Fruit fly (Drosophila melanogaster): Measurements from ENCODE around the gene Lcp65Ac.

Lcp65Ac gene

DNA sequence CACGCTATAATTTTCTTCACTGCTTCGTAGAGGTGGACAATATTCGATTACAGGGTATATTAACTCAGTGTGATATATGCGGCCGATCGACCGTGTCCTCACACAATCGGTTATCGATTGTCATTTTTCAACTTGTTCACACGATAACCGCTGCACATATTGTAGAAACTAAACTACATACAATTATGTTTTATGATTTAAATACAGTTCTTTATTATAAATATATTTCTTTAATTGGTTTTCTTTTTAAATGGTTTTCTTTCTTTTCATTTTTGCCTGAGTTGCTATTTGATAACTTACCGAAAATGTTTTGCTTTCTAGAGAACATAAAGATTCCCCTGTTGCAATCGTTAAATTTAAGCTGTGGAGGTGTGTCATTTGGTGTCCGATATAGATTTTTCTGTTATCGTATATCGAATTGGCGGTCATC lies 29.2 kb downstream of the Lcp65Ac start, which contains the start of the genes fmt and CG7376:
TSS of gene fmt (minus strand) at position 55 of the 430 bp plus-strand sequence.
TSS of gene CG7376 (plus strand) at position 423 of the 430 bp plus-strand sequence.
- no peak for TF ChIP-seq N (GFP tag; optimal IDR thresholded peaks at IDR 0.05)
- TF ChIP-seq OdsH (GFP tag; optimal IDR thresholded peaks at IDR 0.05): peak; percentile 37
- TF ChIP-seq sv (GFP tag; optimal IDR thresholded peaks at IDR 0.05): peak; percentile 6

DNA sequence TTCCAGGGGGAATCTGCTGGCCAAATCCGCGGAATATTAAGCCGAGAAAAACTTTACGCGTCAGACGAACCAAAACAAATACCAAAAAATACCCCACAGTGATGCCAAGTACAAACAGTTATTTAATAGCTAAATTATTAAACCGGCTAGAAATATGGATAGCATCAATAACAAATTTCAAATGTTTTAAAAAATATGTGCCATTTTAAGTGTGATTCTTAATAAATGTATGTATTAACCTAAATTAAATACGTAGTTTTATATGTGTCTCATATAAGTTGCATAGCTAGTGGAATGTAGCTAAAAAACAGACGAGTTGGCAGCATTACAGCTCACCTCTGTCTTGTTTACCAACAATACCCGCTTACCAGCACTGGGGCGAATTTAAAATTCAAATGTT lies 37.2 kb downstream of the Lcp65Ac start, which contains the start of gene CG10274:
TSS of gene CG10274 (minus strand) at position 54 of the 400 bp plus-strand sequence.
- TF ChIP-seq foxo (GFP tag; optimal IDR thresholded peaks at IDR 0.05): peak in 1 of 2 experiments; percentile 80
- no peak for TF ChIP-seq pan (optimal IDR thresholded peaks at IDR 0.05)
- no peak for TF ChIP-seq Abd-B (GFP tag; optimal IDR thresholded peaks at IDR 0.05)
- TF ChIP-seq sv (GFP tag; optimal IDR thresholded peaks at IDR 0.05): peak; percentile 70
- TF ChIP-seq Rel (GFP tag; optimal IDR thresholded peaks at IDR 0.05): no peak
- no peak for TF ChIP-seq Rel (tag; optimal IDR thresholded peaks at IDR 0.05)
- peak; percentile 43 for TF ChIP-seq GATAd (GFP tag; optimal IDR thresholded peaks at IDR 0.05)
- no peak for TF ChIP-seq sage (GFP tag; optimal IDR thresholded peaks at IDR 0.05)
- TF ChIP-seq CG32264 (GFP tag; optimal IDR thresholded peaks at IDR 0.05): no peak
- no peak for TF ChIP-seq jim (GFP tag; optimal IDR thresholded peaks at IDR 0.05)
- no peak for TF ChIP-seq fru (GFP tag; optimal IDR thresholded peaks at IDR 0.05)
- peak; percentile 86 for TF ChIP-seq HLH106 (tag; optimal IDR thresholded peaks at IDR 0.05)
- TF ChIP-seq Mio (GFP tag; optimal IDR thresholded peaks at IDR 0.05): no peak
- no peak for TF ChIP-seq Sp1 (GFP tag; optimal IDR thresholded peaks at IDR 0.05)
- TF ChIP-seq brk (GFP tag; optimal IDR thresholded peaks at IDR 0.05): no peak
- TF ChIP-seq psq (GFP tag; optimal IDR thresholded peaks at IDR 0.05): peak; percentile 64
- TF ChIP-seq Jra (GFP tag; optimal IDR thresholded peaks at IDR 0.05): no peak
- TF ChIP-seq ey (GFP tag; optimal IDR thresholded peaks at IDR 0.05): peak; percentile 69
- peak; percentile 99 for TF ChIP-seq Myc (optimal IDR thresholded peaks at IDR 0.05)
- no peak for TF ChIP-seq Dfd (GFP tag; optimal IDR thresholded peaks at IDR 0.05)
- no peak for TF ChIP-seq Dif (GFP tag; optimal IDR thresholded peaks at IDR 0.05; ENCODE audit: partially characterized antibody)
- no peak for TF ChIP-seq N (GFP tag; optimal IDR thresholded peaks at IDR 0.05)
- no peak for TF ChIP-seq h (GFP tag; optimal IDR thresholded peaks at IDR 0.05)
- no peak for TF ChIP-seq dsf (GFP tag; optimal IDR thresholded peaks at IDR 0.05; ENCODE audit: borderline replicate concordance)
- peak; percentile 67 for TF ChIP-seq OdsH (GFP tag; optimal IDR thresholded peaks at IDR 0.05)
- peak; percentile 78 for TF ChIP-seq CG9705 (GFP tag; optimal IDR thresholded peaks at IDR 0.05)
- TF ChIP-seq Hr78 (GFP tag; optimal IDR thresholded peaks at IDR 0.05): no peak
- TF ChIP-seq dl (GFP tag; optimal IDR thresholded peaks at IDR 0.05; ENCODE audit: insufficient read depth in 1 of 2, partially characterized antibody in 2 of 2): no peak
- peak; percentile 94 for TF ChIP-seq woc (GFP tag; optimal IDR thresholded peaks at IDR 0.05)
- no peak for TF ChIP-seq usp (GFP tag; optimal IDR thresholded peaks at IDR 0.05)

DNA sequence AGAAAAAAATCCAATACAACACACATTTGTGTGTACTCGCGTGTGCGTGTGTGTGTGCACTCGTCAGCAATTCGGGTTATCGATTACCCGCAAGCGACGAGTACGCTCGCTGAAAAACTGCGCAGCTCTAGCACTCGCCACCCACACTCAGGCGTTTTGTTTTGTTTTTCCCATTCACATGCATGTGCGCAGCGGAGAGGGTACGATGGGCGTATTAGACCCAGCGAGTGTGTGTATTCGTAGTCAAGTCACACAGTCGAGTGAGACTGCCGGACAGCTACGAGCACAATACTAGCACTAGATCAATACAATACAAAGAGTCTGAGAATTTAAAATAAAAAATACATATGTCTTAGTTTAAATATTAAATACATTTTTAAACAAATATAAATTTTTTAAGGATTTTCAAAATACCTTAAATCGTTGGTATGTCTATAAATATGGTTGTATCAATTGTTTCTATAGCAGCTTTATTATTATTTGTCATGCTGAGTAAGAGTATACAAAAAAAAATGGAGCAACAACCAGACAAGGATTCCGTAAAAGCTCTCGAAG lies 40.3 kb downstream of the Lcp65Ac start, which contains the start of the genes D19B and CG43293:
TSS of gene D19B (minus strand) at position 37 of the 555 bp plus-strand sequence.
TSS of gene CG43293 (plus strand) at position 306 of the 555 bp plus-strand sequence.
- no peak for TF ChIP-seq Vsx2 (GFP tag; optimal IDR thresholded peaks at IDR 0.05; ENCODE audit: partially characterized antibody)
- TF ChIP-seq br (GFP tag; optimal IDR thresholded peaks at IDR 0.05): peak; percentile 82
- peak; percentile 54 for TF ChIP-seq CG32264 (GFP tag; optimal IDR thresholded peaks at IDR 0.05)
- TF ChIP-seq CG9705 (GFP tag; optimal IDR thresholded peaks at IDR 0.05): peak; percentile 52
- no peak for TF ChIP-seq Abd-B (GFP tag; optimal IDR thresholded peaks at IDR 0.05)
- no peak for TF ChIP-seq dsf (GFP tag; optimal IDR thresholded peaks at IDR 0.05; ENCODE audit: borderline replicate concordance)
- TF ChIP-seq fru (GFP tag; optimal IDR thresholded peaks at IDR 0.05): peak; percentile 80
- TF ChIP-seq Sp1 (GFP tag; optimal IDR thresholded peaks at IDR 0.05): peak; percentile 74
- TF ChIP-seq GATAd (GFP tag; optimal IDR thresholded peaks at IDR 0.05): peak; percentile 70
- TF ChIP-seq psq (GFP tag; optimal IDR thresholded peaks at IDR 0.05): peak; percentile 85
- TF ChIP-seq sage (GFP tag; optimal IDR thresholded peaks at IDR 0.05): no peak
- TF ChIP-seq Hr78 (GFP tag; optimal IDR thresholded peaks at IDR 0.05): no peak
- TF ChIP-seq Dif (GFP tag; optimal IDR thresholded peaks at IDR 0.05; ENCODE audit: partially characterized antibody): peak; percentile 60
- no peak for TF ChIP-seq CrebA (GFP tag; optimal IDR thresholded peaks at IDR 0.05; ENCODE audit: borderline replicate concordance)
- TF ChIP-seq Jra (GFP tag; optimal IDR thresholded peaks at IDR 0.05): no peak
- no peak for TF ChIP-seq dl (GFP tag; optimal IDR thresholded peaks at IDR 0.05; ENCODE audit: insufficient read depth in 1 of 2, partially characterized antibody in 2 of 2)
- TF ChIP-seq brk (GFP tag; optimal IDR thresholded peaks at IDR 0.05): no peak
- TF ChIP-seq jim (GFP tag; optimal IDR thresholded peaks at IDR 0.05): peak; percentile 96
- TF ChIP-seq tai (GFP tag; optimal IDR thresholded peaks at IDR 0.05): no peak
- TF ChIP-seq foxo (GFP tag; optimal IDR thresholded peaks at IDR 0.05): peak in 1 of 2 experiments; percentile 91
- TF ChIP-seq sv (GFP tag; optimal IDR thresholded peaks at IDR 0.05): peak; percentile 79
- TF ChIP-seq h (GFP tag; optimal IDR thresholded peaks at IDR 0.05): peak; percentile 87
- no peak for TF ChIP-seq Dfd (GFP tag; optimal IDR thresholded peaks at IDR 0.05)
- peak; percentile 3 for TF ChIP-seq Mio (GFP tag; optimal IDR thresholded peaks at IDR 0.05)
- peak; percentile 93 for TF ChIP-seq rgr (GFP tag; optimal IDR thresholded peaks at IDR 0.05)
- no peak for TF ChIP-seq Hnf4 (GFP tag; optimal IDR thresholded peaks at IDR 0.05)
- no peak for TF ChIP-seq lola (GFP tag; optimal IDR thresholded peaks at IDR 0.05)
- TF ChIP-seq woc (GFP tag; optimal IDR thresholded peaks at IDR 0.05): peak; percentile 91
- TF ChIP-seq pan (optimal IDR thresholded peaks at IDR 0.05): no peak
- TF ChIP-seq usp (GFP tag; optimal IDR thresholded peaks at IDR 0.05): no peak
- peak; percentile 81 for TF ChIP-seq OdsH (GFP tag; optimal IDR thresholded peaks at IDR 0.05)
- TF ChIP-seq Hr83 (GFP tag; optimal IDR thresholded peaks at IDR 0.05; ENCODE audit: poor library complexity, severe bottlenecking): peak; percentile 99
- TF ChIP-seq Rel (GFP tag; optimal IDR thresholded peaks at IDR 0.05): no peak
- TF ChIP-seq Rel (tag; optimal IDR thresholded peaks at IDR 0.05): peak; percentile 92
- peak; percentile 77 for TF ChIP-seq HLH106 (tag; optimal IDR thresholded peaks at IDR 0.05)
- no peak for TF ChIP-seq N (GFP tag; optimal IDR thresholded peaks at IDR 0.05)
- peak; percentile 78 for TF ChIP-seq Myc (optimal IDR thresholded peaks at IDR 0.05)
- peak; percentile 47 for TF ChIP-seq dmrt93B (GFP tag; optimal IDR thresholded peaks at IDR 0.05)
- TF ChIP-seq ey (GFP tag; optimal IDR thresholded peaks at IDR 0.05): peak; percentile 80
